Fruit fly (Drosophila melanogaster) whole organism, embryonic: ENCODE measurements around the gene CG1575.
A peak's percentile ranks its signal among the peaks of the same experiment; 100 is the strongest.

ENCODE experiments used
- BEAF-32 ChIP-seq: fragments of 200-800 bp; sonication (Bioruptor generic); optimal IDR thresholded peaks from 3 replicates; lab custom pipeline; 2017; ENCODE audit warnings: missing biosample characterization, missing genetic modification characterization, mild to moderate bottlenecking, moderate library complexity, missing genetic modification reagents
- Bgb ChIP-seq: fragments of 200-800 bp; sonication (Bioruptor generic); IDR thresholded peaks from 2 replicates; pipeline ENCODE4 v1.3.6; 2022; ENCODE audit warnings: missing biosample characterization, missing genetic modification characterization; ENCODE audit not compliant: partially characterized antibody
- CG10654 ChIP-seq: fragments of 200-800 bp; sonication (Bioruptor generic); optimal IDR thresholded peaks from 2 replicates; lab custom pipeline; 2016; ENCODE audit warnings: missing biosample characterization, missing genetic modification characterization
- CG11695 ChIP-seq: fragments of 200-800 bp; sonication (Bioruptor generic); IDR thresholded peaks from 3 replicates; pipeline ENCODE4 v1.3.6; 2022; ENCODE audit warnings: missing biosample characterization, missing genetic modification characterization
- CG14667 ChIP-seq: fragments of 200-800 bp; sonication (Bioruptor generic); IDR thresholded peaks from 2 replicates; pipeline ENCODE4 v1.3.6; 2022; ENCODE audit warnings: missing biosample characterization, missing genetic modification characterization
- CG14710 ChIP-seq: fragments of 200-800 bp; sonication (Bioruptor generic); optimal IDR thresholded peaks from 3 replicates; lab custom pipeline; 2019; ENCODE audit warnings: missing biosample characterization, mild to moderate bottlenecking, missing genetic modification characterization, moderate library complexity
- CG15269 ChIP-seq: fragments of 200-800 bp; sonication (Bioruptor generic); optimal IDR thresholded peaks from 2 replicates; lab custom pipeline; 2018; ENCODE audit warnings: missing biosample characterization, mild to moderate bottlenecking, missing genetic modification characterization, moderate library complexity
- CG17829 ChIP-seq: fragments of 200-800 bp; optimal IDR thresholded peaks from 2 replicates; lab custom pipeline; 2019; ENCODE audit warnings: missing biosample characterization, mild to moderate bottlenecking, missing genetic modification characterization, moderate library complexity
- CG2120 ChIP-seq: fragments of 200-800 bp; sonication (Bioruptor generic); optimal IDR thresholded peaks from 3 replicates; lab custom pipeline; 2016; ENCODE audit warnings: missing biosample characterization, missing genetic modification characterization
- CG34376 ChIP-seq: fragments of 200-800 bp; sonication (Bioruptor generic); optimal IDR thresholded peaks from 2 replicates; lab custom pipeline; 2018; ENCODE audit warnings: missing biosample characterization, mild to moderate bottlenecking, missing genetic modification characterization
- CG4328 ChIP-seq: fragments of 200-800 bp; sonication (Bioruptor generic); optimal IDR thresholded peaks from 3 replicates; lab custom pipeline; 2017; ENCODE audit warnings: missing biosample characterization, missing genetic modification reagents, missing genetic modification characterization
- CG4617 ChIP-seq: fragments of 200-800 bp; sonication (Bioruptor generic); optimal IDR thresholded peaks from 3 replicates; lab custom pipeline; 2016; ENCODE audit warnings: missing biosample characterization, missing genetic modification characterization, borderline replicate concordance
- CG9797 ChIP-seq: fragments of 200-800 bp; sonication (Bioruptor generic); optimal IDR thresholded peaks from 3 replicates; lab custom pipeline; 2018; ENCODE audit warnings: missing biosample characterization, mild to moderate bottlenecking, missing genetic modification characterization
- CkIIα-i1 ChIP-seq: fragments of 200-800 bp; sonication (Bioruptor generic); IDR thresholded peaks from 2 replicates; pipeline ENCODE4 v1.3.6; 2022; ENCODE audit warnings: missing biosample characterization, missing genetic modification characterization
- Doc3 ChIP-seq: fragments of 200-800 bp; sonication (Bioruptor generic); IDR thresholded peaks from 3 replicates; pipeline ENCODE4 v1.3.6; 2022; ENCODE audit warnings: missing biosample characterization, missing genetic modification characterization; ENCODE audit not compliant: partially characterized antibody
- Dp ChIP-seq: fragments of 200-800 bp; sonication (Bioruptor generic); optimal IDR thresholded peaks from 2 replicates; lab custom pipeline; 2018; ENCODE audit warnings: missing biosample characterization, mild to moderate bottlenecking, missing genetic modification characterization, moderate library complexity
- Eip74EF ChIP-seq, 2 experiments: fragments of 200-800 bp in 1 of 2; fragments of >200 bp in 1 of 2; sonication (Bioruptor generic) in 1 of 2; optimal IDR thresholded peaks; 2 replicates each; lab custom pipeline; 2017 to 2019; ENCODE audit warnings: missing biosample characterization in 2 of 2, missing genetic modification characterization in 2 of 2, mild to moderate bottlenecking in 1 of 2, moderate library complexity in 1 of 2
- Ets97D ChIP-seq: fragments of 200-800 bp; sonication (Bioruptor generic); optimal IDR thresholded peaks from 3 replicates; lab custom pipeline; 2016; ENCODE audit warnings: missing biosample characterization, missing genetic modification characterization
- HLH4C ChIP-seq: fragments of 200-800 bp; sonication (Bioruptor generic); IDR thresholded peaks from 3 replicates; pipeline ENCODE4 v1.3.6; 2022; ENCODE audit warnings: missing biosample characterization, missing genetic modification characterization; ENCODE audit not compliant: partially characterized antibody
- Hsf ChIP-seq: fragments of 200-800 bp; sonication (Bioruptor generic); optimal IDR thresholded peaks from 3 replicates; lab custom pipeline; 2016; ENCODE audit warnings: missing biosample characterization, missing genetic modification characterization
- Lhr ChIP-seq: fragments of 200-800 bp; sonication (Bioruptor generic); optimal IDR thresholded peaks from 3 replicates; lab custom pipeline; 2017; ENCODE audit warnings: mild to moderate bottlenecking, missing biosample characterization, missing genetic modification reagents, missing genetic modification characterization
- Med ChIP-seq: fragments of 200-800 bp; sonication (Bioruptor generic); peaks from one replicate; lab custom pipeline; 2016; ENCODE audit warnings: missing biosample characterization, missing genetic modification characterization, mild to moderate bottlenecking, inconsistent platforms, moderate library complexity
- NFAT ChIP-seq: fragments of 200-800 bp; sonication (Bioruptor generic); IDR thresholded peaks from 2 replicates; pipeline ENCODE4 v1.3.6; 2022; ENCODE audit warnings: missing biosample characterization, missing genetic modification characterization
- Opbp ChIP-seq: fragments of 200-800 bp; sonication (Bioruptor generic); IDR thresholded peaks from 3 replicates; pipeline ENCODE4 v1.3.6; 2022; ENCODE audit warnings: missing biosample characterization, missing genetic modification characterization; ENCODE audit not compliant: partially characterized antibody
- Pdp1 ChIP-seq, 2 experiments: fragments of 200-800 bp; sonication (Bioruptor generic); optimal IDR thresholded peaks; 3 replicates each; lab custom pipeline; 2016; ENCODE audit warnings: missing biosample characterization in 2 of 2, missing genetic modification characterization in 2 of 2, mild to moderate bottlenecking in 1 of 2, moderate library complexity in 1 of 2
- Rfx ChIP-seq: fragments of 200-800 bp; sonication (Bioruptor generic); IDR thresholded peaks from 2 replicates; pipeline ENCODE4 v1.3.6; 2022; ENCODE audit warnings: missing biosample characterization, missing genetic modification characterization
- Sry-δ ChIP-seq: fragments of 200-800 bp; sonication (Bioruptor generic); optimal IDR thresholded peaks from 2 replicates; lab custom pipeline; 2016; ENCODE audit warnings: missing biosample characterization, missing genetic modification characterization
- YL-1 ChIP-seq: fragments of 200-800 bp; sonication (Bioruptor generic); optimal IDR thresholded peaks from 3 replicates; lab custom pipeline; 2017; ENCODE audit warnings: missing biosample characterization, mild to moderate bottlenecking, missing genetic modification characterization
- al ChIP-seq: fragments of 200-800 bp; sonication (Bioruptor generic); IDR thresholded peaks from 2 replicates; pipeline ENCODE4 v1.3.6; 2022; ENCODE audit warnings: missing biosample characterization, missing genetic modification characterization
- bbx ChIP-seq: fragments of 200-800 bp; sonication (Bioruptor generic); IDR thresholded peaks from 2 replicates; pipeline ENCODE4 v1.3.6; 2022; ENCODE audit warnings: missing biosample characterization, missing genetic modification characterization; ENCODE audit not compliant: partially characterized antibody
- bcd ChIP-seq: fragments of 200-800 bp; sonication (Bioruptor generic); optimal IDR thresholded peaks from 2 replicates; lab custom pipeline; 2017; ENCODE audit warnings: missing biosample characterization, mild to moderate bottlenecking, missing genetic modification characterization
- dm ChIP-seq: fragments of 200-800 bp; sonication (Bioruptor generic); optimal IDR thresholded peaks from 3 replicates; lab custom pipeline; 2016; ENCODE audit warnings: missing biosample characterization, missing genetic modification characterization
- dysf ChIP-seq: fragments of 200-800 bp; sonication (Bioruptor generic); IDR thresholded peaks from 3 replicates; pipeline ENCODE4 v1.3.6; 2022; ENCODE audit warnings: missing biosample characterization, missing genetic modification characterization
- fd102C ChIP-seq: fragments of 200-800 bp; sonication (Bioruptor generic); optimal IDR thresholded peaks from 2 replicates; lab custom pipeline; 2018; ENCODE audit warnings: missing biosample characterization, mild to moderate bottlenecking, missing genetic modification characterization, moderate library complexity
- fu2 ChIP-seq: fragments of 200-800 bp; sonication (Bioruptor generic); optimal IDR thresholded peaks from 2 replicates; lab custom pipeline; 2016; ENCODE audit warnings: missing biosample characterization, missing genetic modification characterization
- gro ChIP-seq: fragments of 200-800 bp; sonication (Bioruptor generic); optimal IDR thresholded peaks from 2 replicates; lab custom pipeline; 2016; ENCODE audit warnings: missing biosample characterization, missing genetic modification characterization
- h ChIP-seq: fragments of >200 bp; optimal IDR thresholded peaks from 2 replicates; lab custom pipeline; 2017
- hbn ChIP-seq: fragments of 200-800 bp; sonication (Bioruptor generic); IDR thresholded peaks from 2 replicates; pipeline ENCODE4 v1.3.6; 2022; ENCODE audit warnings: missing biosample characterization, missing genetic modification characterization; ENCODE audit not compliant: partially characterized antibody
- knrl ChIP-seq: fragments of 200-800 bp; sonication (Bioruptor generic); IDR thresholded peaks from 3 replicates; pipeline ENCODE4 v1.3.6; 2022; ENCODE audit warnings: missing biosample characterization, missing genetic modification characterization; ENCODE audit not compliant: partially characterized antibody
- lilli ChIP-seq: fragments of 200-800 bp; sonication (Bioruptor generic); optimal IDR thresholded peaks from 3 replicates; lab custom pipeline; 2016; ENCODE audit warnings: missing biosample characterization, missing genetic modification characterization
- nerfin-2 ChIP-seq: fragments of 200-800 bp; sonication (Bioruptor generic); IDR thresholded peaks from 2 replicates; pipeline ENCODE4 v1.3.6; 2022; ENCODE audit warnings: missing biosample characterization, missing genetic modification characterization; ENCODE audit not compliant: partially characterized antibody
- rib ChIP-seq: fragments of 200-800 bp; sonication (Bioruptor generic); IDR thresholded peaks from 2 replicates; pipeline ENCODE4 v1.3.6; 2022; ENCODE audit warnings: missing biosample characterization, missing genetic modification characterization
- salm ChIP-seq: fragments of 200-800 bp; sonication (Bioruptor generic); optimal IDR thresholded peaks from 2 replicates; lab custom pipeline; 2018; ENCODE audit warnings: missing biosample characterization, mild to moderate bottlenecking, missing genetic modification characterization
- scrt ChIP-seq: fragments of 200-800 bp; sonication (Bioruptor generic); optimal IDR thresholded peaks from 2 replicates; lab custom pipeline; 2018; ENCODE audit warnings: missing biosample characterization, mild to moderate bottlenecking, missing genetic modification characterization, moderate library complexity
- sens ChIP-seq: fragments of 200-800 bp; sonication (Bioruptor generic); peaks from one replicate; lab custom pipeline; 2016; ENCODE audit warnings: missing biosample characterization, missing genetic modification characterization
- sna ChIP-seq: fragments of 200-800 bp; sonication (Bioruptor generic); IDR thresholded peaks from 2 replicates; pipeline ENCODE4 v1.3.6; 2022; ENCODE audit warnings: missing biosample characterization, missing genetic modification characterization; ENCODE audit not compliant: partially characterized antibody
- sqz ChIP-seq: fragments of 200-800 bp; sonication (Bioruptor generic); optimal IDR thresholded peaks from 3 replicates; lab custom pipeline; 2018; ENCODE audit warnings: missing biosample characterization, mild to moderate bottlenecking, missing genetic modification characterization
- zen2 ChIP-seq: fragments of 200-800 bp; sonication (Bioruptor generic); IDR thresholded peaks from 3 replicates; pipeline ENCODE4 v1.3.6; 2022; ENCODE audit warnings: missing biosample characterization, missing genetic modification characterization; ENCODE audit not compliant: partially characterized antibody

CG1575 gene

DNA sequence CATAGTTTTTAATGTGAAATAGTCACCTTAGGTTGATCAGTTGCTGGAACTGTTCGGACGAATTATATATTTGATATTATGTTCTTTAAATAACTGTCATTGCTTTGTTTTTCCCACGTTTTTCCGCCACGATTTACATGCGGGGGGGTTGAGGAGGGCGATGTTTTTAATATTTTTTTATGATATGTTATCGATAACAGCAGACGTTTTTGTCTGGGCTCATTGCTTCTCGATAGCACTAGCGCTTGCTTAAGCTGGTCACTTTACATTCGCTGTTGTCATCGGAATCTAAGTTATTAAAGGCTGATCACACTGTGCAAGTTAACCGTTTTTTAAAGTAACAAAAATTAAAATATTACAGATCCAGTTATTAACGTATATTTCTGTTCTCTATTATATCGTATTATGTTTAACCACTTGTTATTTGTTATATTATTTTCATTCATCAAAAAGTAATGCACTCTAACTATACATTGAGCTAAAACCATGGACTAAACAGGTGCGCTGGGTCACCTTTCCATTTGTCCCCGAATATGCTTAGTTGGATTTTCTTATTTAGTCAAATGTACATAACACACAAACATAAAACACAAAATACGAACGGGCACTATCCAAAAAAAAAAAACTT is 41.4 kb upstream of the CG1575 start, which contains the start of the genes Upf2 and CG1571 (continued):
- TF ChIP-seq dysf (GFP tag; lab: Robert Waterston, UW) (no peak), CG10654 (GFP tag; lab: Kevin White, UChicago) (no peak), gro (GFP tag; lab: Kevin White, UChicago) (peak; percentile 4), CG34376 (GFP tag; lab: Kevin White, UChicago) (peak; percentile 6), CkIIα-i1 (no peak), Rfx (GFP tag; lab: Robert Waterston, UW) (peak; percentile 20; the same call in 1 of the 2 replicates), sens (GFP tag; lab: Kevin White, UChicago) (peak; percentile 76), lilli (GFP tag; lab: Kevin White, UChicago) (no peak), dm (GFP tag; lab: Kevin White, UChicago) (peak; percentile 73), rib (no peak), fd102C (GFP tag; lab: Kevin White, UChicago) (no peak), sna (0 out of 2 replicates have a peak, but pooled peaks have one; percentile 36), salm (tag; lab: Kevin White, UChicago) (no peak), fu2 (no peak), CG11695 (no peak), al (no peak), Med (GFP tag; lab: Kevin White, UChicago) (peak; percentile 81), nerfin-2 (GFP tag; lab: Robert Waterston, UW) (peak; percentile 68), Lhr (GFP tag; lab: Kevin White, UChicago) (peak; percentile 42), CG14710 (peak; percentile 57), YL-1 (GFP tag; lab: Kevin White, UChicago) (peak; percentile 86), HLH4C (GFP tag; lab: Robert Waterston, UW) (peak; percentile 79), Eip74EF (GFP tag; optimal IDR thresholded peaks at IDR 0.05; lab: Kevin White, UChicago) (no peak), scrt (GFP tag; lab: Kevin White, UChicago) (no peak), CG4617 (GFP tag; lab: Kevin White, UChicago) (peak; percentile 52), bcd (no peak), hbn (peak; percentile 66), knrl (peak; percentile 60), sqz (GFP tag; lab: Kevin White, UChicago) (peak; percentile 87), Opbp (GFP tag; lab: Robert Waterston, UW) (peak; percentile 72; the same call in 2 of the 3 replicates), CG2120 (GFP tag; lab: Kevin White, UChicago) (peak; percentile 44), Bgb (GFP tag; lab: Robert Waterston, UW) (peak; percentile 82), Ets97D (GFP tag; lab: Kevin White, UChicago) (peak; percentile 78), CG15269 (tag; lab: Kevin White, UChicago) (no peak), Hsf (GFP tag; lab: Kevin White, UChicago) (peak; percentile 26), Sry-δ (GFP tag; lab: Kevin White, UChicago) (peak; percentile 76), BEAF-32 (peak; percentile 70), CG9797 (GFP tag; lab: Kevin White, UChicago) (peak; percentile 86), bbx (peak; percentile 79), Doc3 (0 out of 3 replicates have a peak, but pooled peaks have one; percentile 33), NFAT (GFP tag; lab: Robert Waterston, UW) (no peak), CG4328 (GFP tag; lab: Kevin White, UChicago) (no peak), CG14667 (no peak), h (no peak), Pdp1 (GFP tag; optimal IDR thresholded peaks at IDR 0.05; lab: Kevin White, UChicago) (peak in 1 of 2 experiments; percentile 43), Dp (GFP tag; lab: Kevin White, UChicago) (peak; percentile 72), CG17829 (tag; lab: Kevin White, UChicago) (peak; percentile 27), zen2 (GFP tag; lab: Robert Waterston, UW) (peak; percentile 55; the same call in 2 of the 3 replicates)
